Fruit fly (Drosophila melanogaster) whole organism, prepupa: ENCODE data around the gene CG31524.
A peak's percentile ranks its signal among the peaks of the same experiment; 100 is the strongest.

ENCODE experiments used
- Blimp-1 ChIP-seq: fragments of 200-800 bp; sonication (Bioruptor generic); optimal IDR thresholded peaks from 3 replicates; lab custom pipeline; 2017; ENCODE audit warnings: missing biosample characterization, missing genetic modification characterization, mild to moderate bottlenecking, moderate library complexity, missing genetic modification reagents
- CG10631 ChIP-seq: fragments of 200-800 bp; sonication (Bioruptor generic); optimal IDR thresholded peaks from 2 replicates; lab custom pipeline; 2016; ENCODE audit warnings: missing biosample characterization, missing genetic modification characterization
- CG11902 ChIP-seq: fragments of 200-800 bp; sonication (Bioruptor generic); optimal IDR thresholded peaks from 3 replicates; lab custom pipeline; 2016; ENCODE audit warnings: missing biosample characterization, missing genetic modification characterization
- CG15336 ChIP-seq: fragments of 200-800 bp; sonication (Bioruptor generic); IDR thresholded peaks from 2 replicates; pipeline ENCODE4 v1.3.6; 2022; ENCODE audit warnings: missing biosample characterization, missing genetic modification characterization
- CG1621 ChIP-seq: fragments of 200-800 bp; sonication (Bioruptor generic); optimal IDR thresholded peaks from 3 replicates; lab custom pipeline; 2018; ENCODE audit warnings: missing biosample characterization, mild to moderate bottlenecking, missing genetic modification characterization
- CG3032 ChIP-seq: fragments of 200-800 bp; optimal IDR thresholded peaks from 2 replicates; lab custom pipeline; 2019; ENCODE audit warnings: missing biosample characterization, mild to moderate bottlenecking, missing genetic modification characterization, moderate library complexity
- CG31627 ChIP-seq: fragments of 200-800 bp; sonication (Bioruptor generic); optimal IDR thresholded peaks from 3 replicates; lab custom pipeline; 2016; ENCODE audit warnings: missing biosample characterization, missing genetic modification characterization
- CG32006 ChIP-seq: fragments of 200-800 bp; sonication (Bioruptor generic); optimal IDR thresholded peaks from 3 replicates; lab custom pipeline; 2017; ENCODE audit warnings: missing biosample characterization, mild to moderate bottlenecking, missing genetic modification characterization
- CG34406 ChIP-seq: fragments of 200-800 bp; sonication (Bioruptor generic); optimal IDR thresholded peaks from 3 replicates; lab custom pipeline; 2016; ENCODE audit warnings: missing biosample characterization, missing genetic modification characterization
- CG3919 ChIP-seq: fragments of 200-800 bp; sonication (Bioruptor generic); optimal IDR thresholded peaks from 3 replicates; lab custom pipeline; 2016; ENCODE audit warnings: missing biosample characterization, missing genetic modification characterization
- CG4318 ChIP-seq: fragments of 200-800 bp; sonication (Bioruptor generic); optimal IDR thresholded peaks from 3 replicates; lab custom pipeline; 2017; ENCODE audit warnings: missing biosample characterization, mild to moderate bottlenecking, missing genetic modification characterization
- CG6163 ChIP-seq: fragments of 200-800 bp; sonication (Bioruptor generic); IDR thresholded peaks from 3 replicates; pipeline ENCODE4 v1.3.6; 2022; ENCODE audit warnings: missing biosample characterization, missing genetic modification characterization
- CG6276 ChIP-seq: fragments of 200-800 bp; sonication (Bioruptor generic); optimal IDR thresholded peaks from 2 replicates; lab custom pipeline; 2017; ENCODE audit warnings: missing biosample characterization, mild to moderate bottlenecking, missing genetic modification characterization
- CG6792 ChIP-seq: fragments of 200-800 bp; sonication (Bioruptor generic); optimal IDR thresholded peaks from 3 replicates; lab custom pipeline; 2016; ENCODE audit warnings: missing biosample characterization, missing genetic modification characterization
- CG6808 ChIP-seq: fragments of 200-800 bp; sonication (Bioruptor generic); optimal IDR thresholded peaks from 3 replicates; lab custom pipeline; 2017; ENCODE audit warnings: missing biosample characterization, missing genetic modification characterization, mild to moderate bottlenecking, moderate library complexity, missing genetic modification reagents
- CG7368 ChIP-seq: fragments of 200-800 bp; sonication (Bioruptor generic); optimal IDR thresholded peaks from 3 replicates; lab custom pipeline; 2016; ENCODE audit warnings: missing biosample characterization, missing genetic modification characterization
- CG8119 ChIP-seq: fragments of 200-800 bp; sonication (Bioruptor generic); IDR thresholded peaks from 3 replicates; pipeline ENCODE4 v1.3.6; 2022; ENCODE audit warnings: missing biosample characterization, missing genetic modification characterization
- CG8319 ChIP-seq: fragments of 200-800 bp; sonication (Bioruptor generic); optimal IDR thresholded peaks from 3 replicates; lab custom pipeline; 2016; ENCODE audit warnings: missing biosample characterization, missing genetic modification characterization
- CG8632 ChIP-seq: fragments of 200-800 bp; sonication (Bioruptor generic); optimal IDR thresholded peaks from 3 replicates; lab custom pipeline; 2016; ENCODE audit warnings: missing biosample characterization, missing genetic modification characterization
- CG9139 ChIP-seq: fragments of 200-800 bp; sonication (Bioruptor generic); optimal IDR thresholded peaks from 3 replicates; lab custom pipeline; 2017; ENCODE audit warnings: missing biosample characterization, mild to moderate bottlenecking, missing genetic modification characterization
- Eip75B ChIP-seq: fragments of 200-800 bp; sonication (Bioruptor generic); optimal IDR thresholded peaks from 3 replicates; lab custom pipeline; 2016; ENCODE audit warnings: missing biosample characterization, missing genetic modification characterization
- Eip78C ChIP-seq: fragments of 200-800 bp; sonication (Bioruptor generic); peaks from one replicate; lab custom pipeline; 2016; ENCODE audit warnings: missing biosample characterization, missing genetic modification characterization
- Eip93F ChIP-seq: fragments of 200-800 bp; sonication (Bioruptor generic); optimal IDR thresholded peaks from 2 replicates; lab custom pipeline; 2016; ENCODE audit warnings: missing biosample characterization, mild to moderate bottlenecking, missing genetic modification characterization
- Ets21C ChIP-seq: fragments of 200-800 bp; sonication (Bioruptor generic); optimal IDR thresholded peaks from 3 replicates; lab custom pipeline; 2016; ENCODE audit warnings: missing biosample characterization, missing genetic modification characterization
- Ets96B ChIP-seq: fragments of 200-800 bp; optimal IDR thresholded peaks from 2 replicates; lab custom pipeline; 2019; ENCODE audit warnings: missing biosample characterization, mild to moderate bottlenecking, missing genetic modification characterization, moderate library complexity
- Gug ChIP-seq: fragments of 200-800 bp; sonication (Bioruptor generic); IDR thresholded peaks from 2 replicates; pipeline ENCODE4 v1.3.6; 2022; ENCODE audit warnings: missing biosample characterization, missing genetic modification characterization
- Hr39 ChIP-seq: fragments of 200-800 bp; sonication (Bioruptor generic); optimal IDR thresholded peaks from 2 replicates; lab custom pipeline; 2016; ENCODE audit warnings: missing biosample characterization, missing genetic modification characterization
- Hr4 ChIP-seq: fragments of 200-800 bp; sonication (Bioruptor generic); optimal IDR thresholded peaks from 3 replicates; lab custom pipeline; 2016; ENCODE audit warnings: missing biosample characterization, missing genetic modification characterization
- Met ChIP-seq: fragments of 200-800 bp; sonication (Bioruptor generic); optimal IDR thresholded peaks from 3 replicates; lab custom pipeline; 2016; ENCODE audit warnings: missing biosample characterization, missing genetic modification characterization
- OdsH ChIP-seq: fragments of 200-800 bp; sonication (Bioruptor generic); optimal IDR thresholded peaks from 3 replicates; lab custom pipeline; 2016; ENCODE audit warnings: missing biosample characterization, missing genetic modification characterization
- Smox ChIP-seq: fragments of 200-800 bp; sonication (Bioruptor generic); optimal IDR thresholded peaks from 3 replicates; lab custom pipeline; 2016; ENCODE audit warnings: missing biosample characterization, missing genetic modification characterization
- Sox14 ChIP-seq: fragments of 200-800 bp; sonication (Bioruptor generic); optimal IDR thresholded peaks from 3 replicates; lab custom pipeline; 2016; ENCODE audit warnings: missing biosample characterization, missing genetic modification characterization
- achi ChIP-seq: fragments of 200-800 bp; sonication (Bioruptor generic); optimal IDR thresholded peaks from 3 replicates; lab custom pipeline; 2016; ENCODE audit warnings: missing biosample characterization, missing genetic modification characterization
- acj6 ChIP-seq: fragments of 200-800 bp; sonication (Bioruptor generic); optimal IDR thresholded peaks from 3 replicates; lab custom pipeline; 2016; ENCODE audit warnings: missing biosample characterization, missing genetic modification characterization
- dac ChIP-seq: fragments of 200-800 bp; sonication (Bioruptor generic); optimal IDR thresholded peaks from 2 replicates; lab custom pipeline; 2017; ENCODE audit warnings: missing biosample characterization, mild to moderate bottlenecking, missing genetic modification characterization
- esn ChIP-seq: fragments of 200-800 bp; sonication (Bioruptor generic); optimal IDR thresholded peaks from 2 replicates; lab custom pipeline; 2016; ENCODE audit warnings: missing biosample characterization, mild to moderate bottlenecking, missing genetic modification characterization, moderate library complexity
- fd85E ChIP-seq: fragments of 200-800 bp; sonication (Bioruptor generic); optimal IDR thresholded peaks from 3 replicates; lab custom pipeline; 2016; ENCODE audit warnings: missing biosample characterization, missing genetic modification characterization
- fkh ChIP-seq: fragments of 200-800 bp; sonication (Bioruptor generic); optimal IDR thresholded peaks from 3 replicates; lab custom pipeline; 2017; ENCODE audit warnings: missing biosample characterization, mild to moderate bottlenecking, missing genetic modification characterization, moderate library complexity
- net ChIP-seq: fragments of 200-800 bp; sonication (Bioruptor generic); optimal IDR thresholded peaks from 3 replicates; lab custom pipeline; 2016; ENCODE audit warnings: missing biosample characterization, missing genetic modification characterization
- pdm3 ChIP-seq: fragments of 200-800 bp; sonication (Bioruptor generic); optimal IDR thresholded peaks from 3 replicates; lab custom pipeline; 2016; ENCODE audit warnings: missing biosample characterization, missing genetic modification characterization
- salr ChIP-seq, 2 experiments: fragments of 200-800 bp; sonication (Bioruptor generic); optimal IDR thresholded peaks; 3 replicates each; lab custom pipeline; 2016 to 2018; ENCODE audit warnings: missing biosample characterization in 2 of 2, missing genetic modification characterization in 2 of 2, mild to moderate bottlenecking in 1 of 2
- ss ChIP-seq, 2 experiments: fragments of 200-800 bp; sonication (Bioruptor generic); optimal IDR thresholded peaks; 2 replicates in 1 of 2; 3 replicates in 1 of 2; lab custom pipeline; 2017 to 2018; ENCODE audit warnings: mild to moderate bottlenecking in 2 of 2, missing biosample characterization in 2 of 2, missing genetic modification characterization in 2 of 2, moderate library complexity in 1 of 2
- svp ChIP-seq: fragments of 200-800 bp; sonication (Bioruptor generic); peaks from one replicate; lab custom pipeline; 2016; ENCODE audit warnings: missing biosample characterization, missing genetic modification characterization

Gene CG31524

DNA sequence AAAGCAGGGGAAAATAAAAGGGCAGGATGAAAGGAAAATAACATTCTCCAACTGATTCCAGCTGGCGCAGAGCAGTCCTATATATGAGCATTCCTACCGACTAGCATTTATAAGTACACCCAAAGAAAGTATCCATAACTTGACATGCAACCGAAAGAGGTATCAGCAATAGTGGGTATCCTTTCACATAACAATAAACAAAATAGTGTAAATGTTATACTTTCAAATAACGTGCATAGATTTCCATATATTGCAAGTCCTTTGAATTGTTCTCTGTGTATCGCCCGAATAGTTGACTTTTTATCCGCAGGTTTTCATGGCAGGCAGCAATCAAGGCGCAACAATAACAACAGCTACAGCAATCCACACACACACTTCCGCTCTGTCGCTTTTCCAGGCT, 35.9 kb upstream of the CG31524 start:
- TF ChIP-seq CG6163 (GFP tag; lab: Robert Waterston, UW), result no peak
- no peak for TF ChIP-seq acj6 (GFP tag; lab: Kevin White, UChicago)
- no peak for TF ChIP-seq net (GFP tag; lab: Kevin White, UChicago)
- TF ChIP-seq Hr39 (GFP tag; lab: Kevin White, UChicago), result no peak
- TF ChIP-seq CG10631 (GFP tag; lab: Kevin White, UChicago), result peak; percentile 26
- no peak for TF ChIP-seq CG6792 (GFP tag; lab: Kevin White, UChicago)
- TF ChIP-seq CG1621, result no peak
- TF ChIP-seq Eip78C (GFP tag; lab: Kevin White, UChicago), result peak; percentile 41
- TF ChIP-seq Blimp-1 (GFP tag; lab: Kevin White, UChicago), result no peak
- no peak for TF ChIP-seq Ets96B (tag; lab: Kevin White, UChicago)
- TF ChIP-seq CG4318 (GFP tag; lab: Kevin White, UChicago), result no peak
- peak; percentile 2 for TF ChIP-seq CG3919 (GFP tag; lab: Kevin White, UChicago)
- peak in 1 of 2 experiments; percentile 8 for TF ChIP-seq salr (GFP tag; optimal IDR thresholded peaks at IDR 0.05; lab: Kevin White, UChicago)
- no peak for TF ChIP-seq Smox (GFP tag; lab: Kevin White, UChicago)
- peak; percentile 24; the same call in 1 of the 2 replicates for TF ChIP-seq CG15336
- TF ChIP-seq Sox14, result no peak
- no peak for TF ChIP-seq CG3032 (tag; lab: Kevin White, UChicago)
- TF ChIP-seq OdsH (GFP tag; lab: Kevin White, UChicago), result peak; percentile 11
- no peak for TF ChIP-seq fkh (GFP tag; lab: Kevin White, UChicago)
- TF ChIP-seq CG9139 (GFP tag; lab: Kevin White, UChicago), result no peak
- no peak for TF ChIP-seq ss (GFP tag; optimal IDR thresholded peaks at IDR 0.05; lab: Kevin White, UChicago)
- TF ChIP-seq CG32006 (GFP tag; lab: Kevin White, UChicago), result peak; percentile 39
- TF ChIP-seq Eip93F, result no peak
- TF ChIP-seq Met (GFP tag; lab: Kevin White, UChicago), result no peak
- peak; percentile 31 for TF ChIP-seq Hr4 (GFP tag; lab: Kevin White, UChicago)

DNA sequence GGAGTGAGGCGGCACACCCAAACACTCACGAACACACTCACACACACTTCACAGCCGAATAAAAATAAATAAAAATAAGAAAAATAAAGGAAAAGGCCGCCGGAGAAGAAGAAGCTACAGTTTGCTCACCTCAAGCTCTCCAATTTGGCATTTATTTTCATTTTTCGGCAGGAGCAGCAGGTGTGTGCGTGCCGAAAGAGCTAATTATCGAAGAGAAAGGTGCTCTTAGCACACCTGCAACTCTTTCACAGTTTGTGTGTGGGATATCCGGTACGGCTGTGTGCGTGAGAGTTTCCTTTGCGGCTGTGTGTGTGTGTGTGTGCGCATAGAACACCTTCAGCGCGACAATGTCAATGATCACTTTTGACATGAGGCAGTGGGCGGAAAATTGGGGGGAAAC, 30.8 kb upstream of the CG31524 start:
- no peak for TF ChIP-seq Hr4 (GFP tag; lab: Kevin White, UChicago)

DNA sequence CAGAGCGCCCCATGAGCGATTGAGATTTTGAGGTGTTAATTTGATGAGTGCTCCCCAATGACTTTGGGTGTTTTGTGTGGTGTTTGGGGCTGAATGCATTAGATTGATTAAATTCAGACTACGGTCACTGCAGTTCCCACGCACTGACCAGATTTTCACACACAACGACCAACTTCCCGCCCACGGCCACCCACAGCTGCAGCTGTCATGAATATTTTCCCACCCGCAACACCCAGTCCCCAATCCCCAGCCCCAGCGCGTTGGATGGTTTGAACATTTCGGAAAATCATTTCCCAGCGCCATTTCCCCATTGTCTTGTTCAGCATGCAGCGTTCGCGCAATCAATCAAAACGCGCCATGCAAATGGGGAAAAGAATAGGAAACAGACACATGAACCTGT, 27.3 kb upstream of the CG31524 start:
- TF ChIP-seq Ets96B (tag; lab: Kevin White, UChicago), result no peak
- TF ChIP-seq CG10631 (GFP tag; lab: Kevin White, UChicago), result no peak
- no peak for TF ChIP-seq CG1621
- no peak for TF ChIP-seq CG7368 (GFP tag; lab: Kevin White, UChicago)
- no peak for TF ChIP-seq CG8319 (GFP tag; lab: Kevin White, UChicago)
- TF ChIP-seq Gug (GFP tag; lab: Robert Waterston, UW), result no peak
- no peak for TF ChIP-seq net (GFP tag; lab: Kevin White, UChicago)
- no peak for TF ChIP-seq Ets21C (GFP tag; lab: Kevin White, UChicago)
- TF ChIP-seq CG6808 (GFP tag; lab: Kevin White, UChicago), result no peak
- TF ChIP-seq fd85E, result no peak
- TF ChIP-seq CG3032 (tag; lab: Kevin White, UChicago), result no peak

DNA sequence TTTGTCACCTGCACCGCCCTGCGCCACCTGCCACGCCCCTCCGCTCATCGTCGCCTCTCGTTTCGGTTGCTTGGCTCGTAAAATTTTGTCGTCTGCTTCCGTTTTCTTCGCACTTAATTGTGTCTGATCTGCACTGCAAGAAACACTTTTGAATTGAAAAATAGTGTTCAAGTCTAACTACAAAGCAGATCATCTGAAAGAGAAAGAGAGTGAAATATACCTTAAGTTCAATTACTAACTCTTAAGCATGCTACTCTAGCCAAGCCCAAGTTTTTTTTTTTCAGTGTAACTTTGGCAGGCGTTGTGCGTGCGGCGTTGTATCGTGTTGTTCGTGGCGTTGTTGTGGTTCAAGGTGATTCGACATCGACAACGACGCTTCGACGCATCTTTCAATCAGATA, 26.0 kb upstream of the CG31524 start:
- TF ChIP-seq net (GFP tag; lab: Kevin White, UChicago), result peak; percentile 66
- peak; percentile 52 for TF ChIP-seq Smox (GFP tag; lab: Kevin White, UChicago)
- peak; percentile 76 for TF ChIP-seq Hr39 (GFP tag; lab: Kevin White, UChicago)
- TF ChIP-seq CG3919 (GFP tag; lab: Kevin White, UChicago), result peak; percentile 74
- peak; percentile 22 for TF ChIP-seq Ets21C (GFP tag; lab: Kevin White, UChicago)
- TF ChIP-seq CG34406 (GFP tag; lab: Kevin White, UChicago), result peak; percentile 40
- TF ChIP-seq CG4318 (GFP tag; lab: Kevin White, UChicago), result peak; percentile 46
- no peak for TF ChIP-seq Eip93F
- peak; percentile 40 for TF ChIP-seq dac (GFP tag; lab: Kevin White, UChicago)
- peak; percentile 55 for TF ChIP-seq CG6276 (GFP tag; lab: Kevin White, UChicago)
- peak; percentile 70 for TF ChIP-seq CG8119 (GFP tag; lab: Robert Waterston, UW)
- TF ChIP-seq Gug (GFP tag; lab: Robert Waterston, UW), result peak; percentile 79
- TF ChIP-seq CG31627 (GFP tag; lab: Kevin White, UChicago), result peak; percentile 68
- TF ChIP-seq Blimp-1 (GFP tag; lab: Kevin White, UChicago), result peak; percentile 10
- peak; percentile 64 for TF ChIP-seq CG11902 (GFP tag; lab: Kevin White, UChicago)
- peak; percentile 84 for TF ChIP-seq CG6163 (GFP tag; lab: Robert Waterston, UW)
- peak; percentile 58 for TF ChIP-seq CG6792 (GFP tag; lab: Kevin White, UChicago)
- TF ChIP-seq svp (GFP tag; lab: Kevin White, UChicago), result peak; percentile 69
- peak; percentile 50 for TF ChIP-seq CG7368 (GFP tag; lab: Kevin White, UChicago)
- peak; percentile 51 for TF ChIP-seq esn (GFP tag; lab: Kevin White, UChicago)
- TF ChIP-seq ss (GFP tag; optimal IDR thresholded peaks at IDR 0.05; lab: Kevin White, UChicago), result no peak
- TF ChIP-seq achi (GFP tag; lab: Kevin White, UChicago), result peak; percentile 58
- TF ChIP-seq Eip75B, result peak; percentile 54
- TF ChIP-seq pdm3, result peak; percentile 71
- peak; percentile 24 for TF ChIP-seq CG8632 (GFP tag; lab: Kevin White, UChicago)
- peak; percentile 51 for TF ChIP-seq fkh (GFP tag; lab: Kevin White, UChicago)
- TF ChIP-seq CG1621, result peak; percentile 51
